Fruit fly (Drosophila melanogaster) S2 (cell line): ENCODE measurements around the gene CG15878.
A peak's percentile ranks its signal among the peaks of the same experiment; 100 is the strongest.

Experiments
- CG8478 ChIP-seq: fragments of >200 bp; optimal IDR thresholded peaks from 2 replicates; lab custom pipeline; 2018
- CTCF ChIP-seq, 2 experiments: fragments of >200 bp; optimal IDR thresholded peaks; 2 replicates each; lab custom pipeline; 2018

dm6 chr3L:2191994-2192450 lies 20.3 kb downstream of the CG15878 start, which contains the start of gene CG5707:
- TF ChIP-seq CTCF (optimal IDR thresholded peaks at IDR 0.05; lab: Kevin White, UChicago): no peak
- TF ChIP-seq CG8478 (lab: Kevin White, UChicago): peak; percentile 16
